In genomic region chrV:4777388-4777986, ce11 we compare ENCODE assay signal across 1 worm cellular context.
TF ChIP-seq lines count a peak whose summit lies in the region.

Gene C18G1.1 (plus strand): TSS chrV:4777960.

TF ChIP-seq in whole organism, L1 larva, 84 proteins besides CTCF, POLR2A, EP300 and RAD21 (continued from another document):
- TF ChIP-seq C34B4.2 (tag; optimal IDR thresholded peaks at IDR 0.05; lab: Kevin White, UChicago) (no peak), lin-35 (GFP tag; optimal IDR thresholded peaks at IDR 0.05; lab: Kevin White, UChicago) (no peak), sox-4 (tag; optimal IDR thresholded peaks at IDR 0.05; lab: Kevin White, UChicago) (no peak), ztf-4 (tag; optimal IDR thresholded peaks at IDR 0.05; lab: Kevin White, UChicago) (no peak), nhr-12 (tag; optimal IDR thresholded peaks at IDR 0.05; lab: Kevin White, UChicago) (no peak), snu-23 (GFP tag; optimal IDR thresholded peaks at IDR 0.05; lab: Kevin White, UChicago) (peak; percentile 5), tbx-2 (tag; optimal IDR thresholded peaks at IDR 0.05; lab: Kevin White, UChicago) (no peak), ceh-90 (tag; optimal IDR thresholded peaks at IDR 0.05; lab: Kevin White, UChicago) (no peak), tlp-1 (tag; optimal IDR thresholded peaks at IDR 0.05; lab: Kevin White, UChicago) (no peak), aha-1 (tag; optimal IDR thresholded peaks at IDR 0.05; lab: Kevin White, UChicago) (no peak), dpl-1 (GFP tag; optimal IDR thresholded peaks at IDR 0.05; lab: Kevin White, UChicago) (no peak), swsn-7 (tag; optimal IDR thresholded peaks at IDR 0.05; lab: Kevin White, UChicago) (no peak), ceh-82 (tag; optimal IDR thresholded peaks at IDR 0.05; lab: Kevin White, UChicago) (no peak), C16A3.4 (tag; optimal IDR thresholded peaks at IDR 0.05; lab: Kevin White, UChicago) (no peak), ets-5 (GFP tag; IDR thresholded peaks at IDR 0.05; lab: Robert Waterston, UW) (no peak)
